Fruit fly (Drosophila melanogaster): Measurements from ENCODE around the gene Alg9.

Alg9 gene

DNA sequence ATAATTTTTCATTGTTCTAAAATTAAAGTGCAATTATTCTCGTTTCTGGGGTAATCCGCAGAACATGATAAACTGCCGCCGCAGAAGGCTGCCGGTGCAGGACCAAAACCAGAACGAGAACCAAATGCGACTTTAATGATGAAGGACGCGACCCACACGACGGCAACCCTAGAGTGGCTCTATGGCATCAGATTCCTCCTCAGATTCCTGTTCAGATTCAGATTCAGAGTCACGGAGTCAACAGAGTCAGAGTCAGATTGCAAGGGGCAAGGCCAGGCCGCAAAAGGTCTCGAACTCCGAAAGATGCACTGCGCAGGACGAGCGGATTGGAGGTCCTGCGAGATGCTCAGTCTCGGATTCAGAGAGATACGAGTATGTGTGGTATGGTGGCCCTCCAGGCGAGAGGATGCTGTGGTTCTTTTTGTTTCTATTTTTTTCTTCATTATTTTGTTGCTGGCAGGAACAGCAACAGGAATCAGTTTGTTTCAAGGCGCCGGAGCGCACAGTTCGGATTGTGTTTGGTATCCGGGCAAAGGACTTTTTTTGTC is 22.0 kb upstream of the Alg9 start, which contains the start of gene CG13654:
TSS of gene CG13654 (plus strand) at position 498 of the 548 bp plus-strand sequence.
- TF ChIP-seq CG33017 (tag; optimal IDR thresholded peaks at IDR 0.05) (no peak), CG14711 (tag; optimal IDR thresholded peaks at IDR 0.05) (no peak), Clk (GFP tag; optimal IDR thresholded peaks at IDR 0.05) (no peak), Hr96 (GFP tag; optimal IDR thresholded peaks at IDR 0.05) (no peak), cnc (optimal IDR thresholded peaks at IDR 0.05) (no peak)

DNA sequence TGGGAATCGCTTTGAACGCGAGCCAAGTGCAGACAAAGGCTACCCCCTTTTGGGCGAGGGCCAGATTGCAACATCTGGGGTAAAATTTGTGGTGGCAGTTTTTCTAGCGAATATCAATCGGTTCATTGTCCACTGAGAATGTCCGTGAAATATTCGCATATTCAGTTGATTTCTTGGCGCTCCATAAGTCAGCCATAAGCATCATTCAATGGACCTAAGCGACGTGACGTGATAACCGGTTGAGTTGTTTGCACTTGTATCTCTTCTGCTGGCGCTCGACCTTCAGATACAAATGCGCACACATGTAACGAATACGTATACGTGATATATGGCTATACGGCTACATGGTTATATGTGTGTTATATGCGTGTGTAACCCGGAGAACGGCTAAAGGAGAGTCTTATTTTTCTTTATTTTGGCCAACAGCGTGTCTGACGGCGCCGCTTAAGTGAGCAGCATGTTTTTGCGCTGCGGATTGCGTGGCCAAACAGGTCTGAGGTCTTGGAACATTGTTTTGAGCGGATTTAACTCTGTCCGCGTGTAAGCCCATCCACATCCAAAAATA is 15.9 kb upstream of the Alg9 start:
- no peak for TF ChIP-seq kay (GFP tag; ENCODE audit: borderline replicate concordance)
- TF ChIP-seq CG7101 (tag; optimal IDR thresholded peaks at IDR 0.05): no peak
- TF ChIP-seq Mnt (GFP tag; optimal IDR thresholded peaks at IDR 0.05): no peak
- no peak for TF ChIP-seq CG7045 (GFP tag; optimal IDR thresholded peaks at IDR 0.05)
- no peak for TF ChIP-seq Crg-1 (GFP tag; optimal IDR thresholded peaks at IDR 0.05)
- TF ChIP-seq bab1 (GFP tag; optimal IDR thresholded peaks at IDR 0.05): no peak
- TF ChIP-seq CG33017 (tag; optimal IDR thresholded peaks at IDR 0.05): no peak
- no peak for TF ChIP-seq Hr96 (GFP tag; optimal IDR thresholded peaks at IDR 0.05)
- no peak for TF ChIP-seq pad (GFP tag; optimal IDR thresholded peaks at IDR 0.05)
- no peak for TF ChIP-seq cnc (optimal IDR thresholded peaks at IDR 0.05)
- TF ChIP-seq CG14711 (tag; optimal IDR thresholded peaks at IDR 0.05): no peak
- TF ChIP-seq cic (GFP tag; optimal IDR thresholded peaks at IDR 0.05): no peak

DNA sequence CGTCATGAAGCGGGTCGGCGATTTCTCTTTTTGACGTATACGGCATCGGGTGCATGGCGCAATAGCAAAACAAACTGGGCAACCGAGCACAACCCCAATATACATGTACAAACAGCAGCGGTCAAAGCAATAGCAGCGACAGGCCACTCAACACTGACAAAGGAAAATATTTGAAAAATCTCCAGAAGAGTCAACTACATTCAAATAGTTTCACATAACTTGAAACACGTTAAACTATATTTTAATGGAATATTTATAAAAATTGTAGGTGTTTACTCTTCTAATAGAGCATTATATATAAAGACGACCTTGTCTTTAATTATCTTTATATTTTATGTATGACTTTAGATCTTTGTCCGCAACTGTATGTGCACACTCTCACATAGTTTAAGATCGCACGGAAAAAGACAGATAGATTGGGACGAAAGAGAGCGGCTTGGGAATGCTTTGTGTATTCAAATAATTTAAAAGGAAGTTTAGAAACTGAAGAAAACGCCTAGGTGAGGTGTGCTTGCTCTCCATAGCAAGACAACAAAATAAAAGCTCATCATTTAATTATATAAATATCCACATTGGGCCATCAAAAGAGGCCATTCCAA is 13.9 kb upstream of the Alg9 start:
- TF ChIP-seq CG14711 (tag; optimal IDR thresholded peaks at IDR 0.05): no peak
- TF ChIP-seq Crg-1 (GFP tag; optimal IDR thresholded peaks at IDR 0.05): no peak
- no peak for TF ChIP-seq ovo (GFP tag; optimal IDR thresholded peaks at IDR 0.05)
- peak; percentile 44 for TF ChIP-seq CG7045 (GFP tag; optimal IDR thresholded peaks at IDR 0.05)
- peak; percentile 3 for TF ChIP-seq toe (GFP tag; optimal IDR thresholded peaks at IDR 0.05)
- peak; percentile 57 for TF ChIP-seq CG33017 (tag; optimal IDR thresholded peaks at IDR 0.05)
- TF ChIP-seq Hr96 (GFP tag; optimal IDR thresholded peaks at IDR 0.05): peak; percentile 0
- peak; percentile 40 for TF ChIP-seq CG7101 (tag; optimal IDR thresholded peaks at IDR 0.05)
- no peak for TF ChIP-seq CG11617 (GFP tag; optimal IDR thresholded peaks at IDR 0.05)
- TF ChIP-seq cic (GFP tag; optimal IDR thresholded peaks at IDR 0.05): no peak
- TF ChIP-seq CG5204 (GFP tag; optimal IDR thresholded peaks at IDR 0.05): peak; percentile 27

DNA sequence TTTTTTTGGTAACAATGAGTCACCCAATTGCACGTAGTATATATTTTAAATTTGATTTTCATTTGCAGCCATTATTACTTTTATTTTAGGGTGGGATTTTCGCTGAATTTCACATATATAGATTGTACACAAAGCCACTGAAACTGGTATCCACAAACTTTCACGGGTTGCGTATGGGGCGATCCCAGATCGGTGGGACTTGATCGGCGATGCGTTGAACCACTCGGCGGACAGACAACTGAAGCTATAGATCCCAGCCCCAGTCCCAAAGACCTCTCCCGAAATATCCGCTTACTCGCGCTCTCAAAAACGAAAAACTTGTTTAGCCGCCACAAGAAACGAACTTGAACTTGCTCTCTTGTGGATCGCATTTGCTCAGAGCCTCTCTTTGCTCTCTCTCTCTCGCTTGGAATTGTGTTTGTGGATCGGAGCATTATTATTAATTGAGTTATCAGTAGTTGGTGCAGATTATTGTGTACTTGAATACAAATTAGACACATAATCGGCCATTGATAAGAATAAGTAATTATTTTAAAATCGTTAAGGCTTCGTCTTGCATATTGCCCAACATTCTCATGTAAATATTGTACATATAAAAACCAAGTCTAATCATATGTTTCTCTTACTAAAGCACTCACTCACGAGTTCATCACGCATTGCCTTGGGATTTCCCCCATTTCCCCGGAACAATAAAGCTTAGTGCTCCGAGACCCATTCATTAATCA is 13.2 kb upstream of the Alg9 start, which contains the start of gene Cad96Ca:
TSS of gene Cad96Ca (minus strand) at position 242 of the 725 bp plus-strand sequence.
- TF ChIP-seq Hr96 (GFP tag; optimal IDR thresholded peaks at IDR 0.05) (no peak), CG5204 (GFP tag; optimal IDR thresholded peaks at IDR 0.05) (no peak), CG12768 (GFP tag; optimal IDR thresholded peaks at IDR 0.05) (no peak), CG14711 (tag; optimal IDR thresholded peaks at IDR 0.05) (no peak), CG7101 (tag; optimal IDR thresholded peaks at IDR 0.05) (no peak), Clk (GFP tag; optimal IDR thresholded peaks at IDR 0.05) (no peak), CG33017 (tag; optimal IDR thresholded peaks at IDR 0.05) (no peak), tj (GFP tag; optimal IDR thresholded peaks at IDR 0.05) (no peak)

DNA sequence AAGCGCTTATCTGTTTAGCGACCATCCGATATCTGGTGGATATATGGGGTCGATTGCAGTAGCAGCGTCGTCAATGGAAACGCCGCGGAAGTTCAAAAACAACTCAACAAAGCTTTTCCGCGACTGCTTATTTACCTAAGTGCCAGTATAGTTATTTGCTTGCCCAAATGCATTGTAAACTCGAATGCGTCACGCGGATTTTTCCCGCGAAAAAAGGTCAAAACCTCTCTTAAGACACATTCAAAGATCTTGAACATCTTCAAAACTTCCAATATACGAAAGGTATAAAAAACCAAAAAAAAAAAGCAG is 12.7 kb upstream of the Alg9 start:
- TF ChIP-seq ovo (GFP tag; optimal IDR thresholded peaks at IDR 0.05) (peak; percentile 12), pad (GFP tag; optimal IDR thresholded peaks at IDR 0.05) (no peak), bab1 (GFP tag; optimal IDR thresholded peaks at IDR 0.05) (no peak), CG7101 (tag; optimal IDR thresholded peaks at IDR 0.05) (no peak)

DNA sequence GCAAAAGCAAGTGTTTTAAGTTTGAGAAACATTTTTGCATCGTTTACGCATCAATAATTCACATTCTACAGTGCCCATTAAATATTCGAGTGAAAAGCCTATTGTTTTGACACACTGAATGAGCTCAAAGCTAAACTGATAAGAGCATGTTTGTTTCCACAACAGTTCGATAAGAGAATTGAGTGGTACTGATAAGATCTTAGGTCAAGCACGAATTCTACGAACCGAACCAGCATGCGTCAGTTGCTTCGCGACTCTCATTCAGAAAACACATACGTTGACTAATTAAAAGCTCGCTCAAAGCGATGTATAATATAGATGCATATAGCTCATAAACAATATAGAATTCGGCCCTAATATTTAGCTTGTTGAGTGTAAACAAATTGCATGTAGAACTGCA is 12.2 kb upstream of the Alg9 start:
- TF ChIP-seq cnc (optimal IDR thresholded peaks at IDR 0.05) (no peak), Clk (GFP tag; optimal IDR thresholded peaks at IDR 0.05) (no peak), Hr96 (GFP tag; optimal IDR thresholded peaks at IDR 0.05) (no peak), tj (GFP tag; optimal IDR thresholded peaks at IDR 0.05) (no peak), cic (GFP tag; optimal IDR thresholded peaks at IDR 0.05) (peak; percentile 40), Mnt (GFP tag; optimal IDR thresholded peaks at IDR 0.05) (no peak), toe (GFP tag; optimal IDR thresholded peaks at IDR 0.05) (no peak), ovo (GFP tag; optimal IDR thresholded peaks at IDR 0.05) (no peak), kay (GFP tag; ENCODE audit: borderline replicate concordance) (peak; percentile 91), bab1 (GFP tag; optimal IDR thresholded peaks at IDR 0.05) (no peak), CG33017 (tag; optimal IDR thresholded peaks at IDR 0.05) (no peak)

DNA sequence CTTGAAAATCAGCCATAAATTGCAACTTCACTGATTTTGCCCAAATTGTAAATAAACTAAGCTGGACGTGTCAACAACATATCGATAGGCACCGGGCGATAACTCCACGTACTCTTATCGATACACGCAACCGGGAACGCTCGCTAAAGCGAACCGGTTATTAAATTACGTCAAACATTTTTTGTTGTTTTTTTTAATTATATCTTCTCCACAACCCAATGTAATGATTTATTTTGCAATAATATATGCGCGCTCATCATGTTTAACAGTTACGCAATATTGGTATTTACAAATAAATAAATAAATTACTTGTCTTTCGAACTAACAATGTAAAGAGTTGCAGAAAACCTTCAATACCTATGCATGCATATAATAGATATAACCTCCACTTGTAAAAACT is 6.3 kb upstream of the Alg9 start, which contains the start of gene Saysd1:
TSS of gene Saysd1 (minus strand) at position 66 of the 400 bp plus-strand sequence.
- TF ChIP-seq CG1620 (GFP tag; optimal IDR thresholded peaks at IDR 0.05) (no peak), pad (GFP tag; optimal IDR thresholded peaks at IDR 0.05) (no peak), CG7045 (GFP tag; optimal IDR thresholded peaks at IDR 0.05) (peak; percentile 21), toe (GFP tag; optimal IDR thresholded peaks at IDR 0.05) (peak; percentile 51), kay (GFP tag; ENCODE audit: borderline replicate concordance) (peak; percentile 71), CG33017 (tag; optimal IDR thresholded peaks at IDR 0.05) (no peak), Hr96 (GFP tag; optimal IDR thresholded peaks at IDR 0.05) (peak; percentile 12), CG14711 (tag; optimal IDR thresholded peaks at IDR 0.05) (peak; percentile 3), cnc (optimal IDR thresholded peaks at IDR 0.05) (no peak), CG5204 (GFP tag; optimal IDR thresholded peaks at IDR 0.05) (no peak)

Data from whole organism, adult.